Fruit fly (Drosophila melanogaster) whole organism, pupa: Measurements from ENCODE around the gene Tps1.

Source experiments
- CG10348 ChIP-seq: fragments of 200-800 bp; sonication (Bioruptor generic); IDR thresholded peaks from 2 replicates; pipeline ENCODE4 v1.3.6; 2022; ENCODE audit warnings: missing biosample characterization, missing genetic modification characterization
- CG14655 ChIP-seq: fragments of 200-800 bp; sonication (Bioruptor generic); optimal IDR thresholded peaks from 3 replicates; lab custom pipeline; 2017; ENCODE audit warnings: mild to moderate bottlenecking, missing biosample characterization, missing genetic modification reagents, missing genetic modification characterization

DNA sequence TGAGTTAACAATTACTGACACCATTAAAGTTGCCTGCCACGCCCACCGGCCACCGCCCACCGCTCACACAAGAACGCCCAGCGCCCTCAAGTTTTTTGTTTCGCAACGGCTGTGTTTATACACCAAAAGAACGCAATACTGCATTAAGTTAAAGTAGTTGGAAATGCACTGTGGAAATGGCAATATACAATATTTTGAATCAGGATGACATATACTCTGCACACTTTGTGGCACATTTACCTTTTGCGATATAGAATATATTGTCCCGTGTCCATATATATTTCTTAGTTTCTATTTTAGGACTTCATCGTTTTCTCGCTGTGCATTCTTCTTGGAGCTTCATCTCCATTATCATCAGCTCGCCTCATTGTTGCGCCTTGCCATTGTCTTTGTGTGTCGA lies 28.0 kb downstream of the Tps1 start:
- TF ChIP-seq CG14655 (GFP tag; lab: Kevin White, UChicago), result peak; percentile 54
- no peak for TF ChIP-seq CG10348 (GFP tag; lab: Robert Waterston, UW)
